Worm (Caenorhabditis elegans) whole organism, early embryonic: ENCODE results near the gene srz-75.

Source experiments
- B0310.2 ChIP-seq: sonication (generic microtip); optimal IDR thresholded peaks from 2 replicates; lab custom pipeline; 2016; ENCODE audit warnings: mild to moderate bottlenecking, missing genetic modification characterization, missing compliant biosample characterization
- F13C5.2 ChIP-seq: sonication (generic microtip); optimal IDR thresholded peaks from 2 replicates; lab custom pipeline; 2017; ENCODE audit warnings: mild to moderate bottlenecking, missing genetic modification characterization, inconsistent platforms, missing compliant biosample characterization
- ama-1 ChIP-seq: fragments of 150-350 bp; optimal IDR thresholded peaks from 2 replicates; lab custom pipeline; 2014
- ceh-13 ChIP-seq: fragments of 200-800 bp; sonication (Bioruptor generic); optimal IDR thresholded peaks from 2 replicates; lab custom pipeline; 2018; ENCODE audit warnings: mild to moderate bottlenecking, missing genetic modification characterization, missing compliant biosample characterization
- ceh-36 ChIP-seq: sonication (generic microtip); optimal IDR thresholded peaks from 2 replicates; lab custom pipeline; 2016; ENCODE audit warnings: missing genetic modification characterization, inconsistent platforms, missing compliant biosample characterization
- ets-7 ChIP-seq: sonication (generic microtip); optimal IDR thresholded peaks from 2 replicates; lab custom pipeline; 2016; ENCODE audit warnings: missing genotype, missing genetic modification characterization, missing compliant biosample characterization
- flt-1 ChIP-seq: fragments of 200-800 bp; sonication (Bioruptor generic); IDR thresholded peaks from 2 replicates; pipeline ENCODE4 v1.3.6; 2022; ENCODE audit warnings: missing genetic modification characterization, missing compliant biosample characterization
- hmbx-1 ChIP-seq: sonication (generic microtip); optimal IDR thresholded peaks from 2 replicates; lab custom pipeline; 2016; ENCODE audit warnings: mild to moderate bottlenecking, missing genetic modification characterization, missing compliant biosample characterization
- hmg-4 ChIP-seq: fragments of 200-800 bp; sonication (Bioruptor generic); optimal IDR thresholded peaks from 2 replicates; lab custom pipeline; 2018; ENCODE audit warnings: mild to moderate bottlenecking, missing genetic modification characterization, missing compliant biosample characterization
- pes-1 ChIP-seq: fragments of 200-800 bp; sonication (Bioruptor generic); IDR thresholded peaks from 2 replicates; pipeline ENCODE4 v1.3.6; 2022; ENCODE audit warnings: missing genetic modification reagents, missing genetic modification characterization, missing compliant biosample characterization
- tbx-11 ChIP-seq: fragments of 200-800 bp; sonication (Bioruptor generic); IDR thresholded peaks from 2 replicates; pipeline ENCODE4 v1.3.6; 2022; ENCODE audit warnings: missing genetic modification characterization, missing compliant biosample characterization
- tra-4 ChIP-seq: sonication (generic microtip); optimal IDR thresholded peaks from 2 replicates; lab custom pipeline; 2017; ENCODE audit warnings: missing genetic modification characterization, missing compliant biosample characterization

ce11 chrIV:16323373-16323772, 32.7 kb upstream of the srz-75 start, which contains the start of gene srz-104:
- TF ChIP-seq flt-1 (GFP tag; lab: Robert Waterston, UW) (no peak), pes-1 (no peak), ceh-13 (GFP tag; lab: Kevin White, UChicago) (no peak), tbx-11 (GFP tag; lab: Robert Waterston, UW) (no peak), hmbx-1 (no peak), tra-4 (tag; lab: Kevin White, UChicago) (no peak), ama-1 (lab: Kevin White, UChicago) (no peak), hmg-4 (GFP tag; lab: Kevin White, UChicago) (no peak), F13C5.2 (tag; lab: Kevin White, UChicago) (no peak), B0310.2 (tag; lab: Kevin White, UChicago) (no peak), ets-7 (no peak), ceh-36 (tag; lab: Kevin White, UChicago) (no peak)
